Worm (Caenorhabditis elegans) whole organism, midembryonic: ENCODE results near the gene nspc-19.

Source experiments
- T22C8.4 ChIP-seq: fragments of 200-800 bp; sonication (Bioruptor generic); IDR thresholded peaks from 2 replicates; pipeline ENCODE4 v1.3.6; 2022; ENCODE audit warnings: missing genetic modification characterization, missing compliant biosample characterization
- cog-1 ChIP-seq: sonication (generic microtip); optimal IDR thresholded peaks from 2 replicates; lab custom pipeline; 2016; ENCODE audit warnings: missing genetic modification characterization, missing compliant biosample characterization
- flt-1 ChIP-seq: fragments of 200-800 bp; sonication (Bioruptor generic); IDR thresholded peaks from 2 replicates; pipeline ENCODE4 v1.3.6; 2022; ENCODE audit warnings: missing genetic modification characterization, missing compliant biosample characterization
- klf-2 ChIP-seq: fragments of 200-800 bp; sonication (Bioruptor generic); conservative IDR thresholded peaks from 2 replicates; pipeline ENCODE4 v1.3.6; 2022; ENCODE audit warnings: missing genetic modification reagents, missing genetic modification characterization, missing compliant biosample characterization
- med-1 ChIP-seq: sonication (generic microtip); optimal IDR thresholded peaks from 2 replicates; lab custom pipeline; 2017; ENCODE audit warnings: missing genetic modification characterization, mild to moderate bottlenecking, missing compliant biosample characterization, antibody characterized with exemption, missing genetic modification reagents; ENCODE audit not compliant: insufficient read depth
- tab-1 ChIP-seq: fragments of 200-800 bp; sonication (Bioruptor generic); IDR thresholded peaks from 2 replicates; pipeline ENCODE4 v1.3.6; 2022; ENCODE audit warnings: missing genetic modification characterization, missing compliant biosample characterization
- ztf-23 ChIP-seq: fragments of 200-800 bp; sonication (Bioruptor generic); IDR thresholded peaks from 2 replicates; pipeline ENCODE4 v1.3.6; 2022; ENCODE audit warnings: missing genetic modification reagents, missing genetic modification characterization, missing compliant biosample characterization
- ztf-29 ChIP-seq: fragments of 200-800 bp; sonication (Bioruptor generic); IDR thresholded peaks from 2 replicates; pipeline ENCODE4 v1.3.6; 2022; ENCODE audit warnings: missing genetic modification reagents, missing genetic modification characterization, missing compliant biosample characterization

- TF ChIP-seq flt-1 (GFP tag; lab: Robert Waterston, UW) (no peak), ztf-29 (GFP tag; lab: Robert Waterston, UW) (no peak), T22C8.4 (no peak), klf-2 (GFP tag; lab: Robert Waterston, UW) (no peak), cog-1 (no peak), tab-1 (no peak), med-1 (GFP tag; lab: Kevin White, UChicago) (no peak), ztf-23 (no peak)
Observed at ce11 chrX:14534117-14534516, 5.6 kb downstream of the nspc-19 start, which contains the start of gene T24C2.5.
